Fruit fly (Drosophila melanogaster): Measurements from ENCODE around the gene Mur2B.

Mur2B gene

DNA sequence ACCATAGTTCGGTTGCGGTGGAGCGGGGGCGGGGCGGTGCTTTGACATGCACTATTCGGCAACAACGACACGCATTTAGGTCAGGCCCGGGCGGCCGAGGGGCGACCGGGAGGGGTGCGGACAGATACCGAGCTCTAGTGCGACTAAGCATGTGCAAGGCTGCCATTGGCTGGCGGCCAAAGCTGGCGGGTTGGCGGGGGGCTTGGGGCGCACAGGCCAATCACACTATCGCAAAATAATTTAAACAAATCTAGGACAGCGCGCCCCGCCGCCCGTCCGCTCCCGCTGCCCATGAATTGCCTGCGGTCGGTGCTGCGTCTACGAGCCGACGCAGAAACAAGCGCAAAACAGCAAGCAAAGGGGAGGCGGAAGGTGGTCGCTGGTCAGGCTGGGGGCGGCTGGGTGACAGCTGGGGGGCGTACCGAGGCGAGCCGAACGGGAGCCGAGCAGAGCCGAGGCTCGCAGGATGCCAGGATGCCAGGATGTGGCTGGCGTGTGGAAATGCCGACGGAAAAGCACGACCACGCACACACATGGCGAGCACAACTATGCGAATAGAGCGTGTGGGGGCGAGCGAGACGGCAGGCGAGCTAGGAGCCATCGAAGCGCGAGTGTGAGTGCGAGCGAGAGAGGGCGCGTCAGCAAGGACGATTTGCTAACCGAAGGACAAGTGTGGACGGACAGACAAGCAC, 133.2 kb downstream of the Mur2B start:
- no peak for TF ChIP-seq noc (tag; optimal IDR thresholded peaks at IDR 0.05)

DNA sequence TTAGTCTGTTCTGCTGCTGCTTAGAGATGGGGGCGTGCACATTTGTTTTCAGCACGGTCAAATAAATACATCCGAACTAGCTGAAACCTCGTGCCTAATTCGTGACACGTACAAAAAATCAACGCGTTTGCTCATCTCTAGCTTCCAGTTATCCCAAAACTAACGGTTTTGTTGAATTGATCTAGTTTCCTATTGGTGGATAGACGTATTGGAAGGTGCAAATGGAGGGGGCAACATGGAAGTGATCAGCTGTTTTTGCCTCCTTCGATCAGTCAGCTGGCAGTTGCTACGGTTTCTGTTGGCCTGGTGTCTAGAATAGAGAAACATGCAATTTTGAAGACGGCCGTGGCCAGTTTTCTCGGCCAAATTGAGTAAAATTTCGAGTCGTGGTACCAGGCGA, 151.0 kb downstream of the Mur2B start:
- no peak for TF ChIP-seq noc (tag; optimal IDR thresholded peaks at IDR 0.05)

dm6 chrX:1513865-1514264, 154.7 kb downstream of the Mur2B start:
- no peak for TF ChIP-seq noc (tag; optimal IDR thresholded peaks at IDR 0.05)

dm6 chrX:1512753-1513226, 155.8 kb downstream of the Mur2B start, which contains the start of gene CG14795:
TSS of gene CG14795 (minus strand) at chrX:1512803.
- no peak for TF ChIP-seq noc (tag; optimal IDR thresholded peaks at IDR 0.05)

DNA sequence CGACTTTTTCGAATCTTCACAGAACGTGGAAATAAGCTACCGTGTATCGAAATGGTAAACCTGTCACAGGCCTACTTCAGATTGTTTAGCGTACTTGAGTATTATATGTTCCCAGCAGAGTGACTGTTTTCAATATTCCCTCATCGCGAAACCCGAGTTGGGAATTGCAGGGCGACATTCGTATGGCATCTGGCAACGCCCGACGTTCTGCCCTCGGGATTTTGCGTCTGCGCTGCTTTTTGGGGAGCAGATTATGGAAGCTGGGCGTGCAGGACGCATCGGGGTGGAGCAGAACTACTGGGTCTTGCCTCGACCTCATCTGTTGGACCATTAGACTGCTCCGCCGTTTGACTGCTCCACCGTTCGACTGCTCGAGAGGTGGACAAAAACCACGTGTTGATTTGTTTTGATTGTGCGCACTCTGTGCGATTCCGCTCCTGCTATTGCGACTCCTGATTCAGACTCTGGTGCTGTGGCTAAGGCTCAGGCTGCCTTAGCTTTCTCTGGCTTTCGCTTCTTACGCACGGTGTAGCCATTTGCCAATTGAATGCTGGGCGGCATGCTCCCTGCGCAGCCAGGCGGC, 160.3 kb downstream of the Mur2B start:
- no peak for TF ChIP-seq noc (tag; optimal IDR thresholded peaks at IDR 0.05)

DNA sequence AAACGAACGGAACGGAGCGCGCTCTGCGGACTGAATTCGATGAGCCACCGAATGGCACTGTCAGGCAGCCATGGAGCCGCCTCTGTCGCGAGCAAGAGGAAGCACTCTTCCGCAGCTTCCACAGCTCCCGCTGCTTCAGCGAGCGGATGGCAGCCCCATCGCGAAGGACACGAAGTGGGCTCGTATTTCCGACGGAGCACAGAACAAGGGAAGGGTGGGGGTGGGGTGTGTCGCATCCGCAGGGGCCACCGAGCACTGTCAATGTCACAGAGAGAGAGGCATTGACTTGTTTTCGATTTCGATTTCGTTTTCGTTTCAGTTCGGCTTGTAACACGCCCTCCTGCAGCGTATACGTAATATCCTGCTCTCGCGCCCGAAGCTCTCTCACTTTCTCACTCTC, 160.8 kb downstream of the Mur2B start, which contains the start of gene Nmdar2:
Nmdar2 (minus strand) TSS at position 59 of the 400 bp plus-strand sequence.
- TF ChIP-seq noc (tag; optimal IDR thresholded peaks at IDR 0.05): no peak

DNA sequence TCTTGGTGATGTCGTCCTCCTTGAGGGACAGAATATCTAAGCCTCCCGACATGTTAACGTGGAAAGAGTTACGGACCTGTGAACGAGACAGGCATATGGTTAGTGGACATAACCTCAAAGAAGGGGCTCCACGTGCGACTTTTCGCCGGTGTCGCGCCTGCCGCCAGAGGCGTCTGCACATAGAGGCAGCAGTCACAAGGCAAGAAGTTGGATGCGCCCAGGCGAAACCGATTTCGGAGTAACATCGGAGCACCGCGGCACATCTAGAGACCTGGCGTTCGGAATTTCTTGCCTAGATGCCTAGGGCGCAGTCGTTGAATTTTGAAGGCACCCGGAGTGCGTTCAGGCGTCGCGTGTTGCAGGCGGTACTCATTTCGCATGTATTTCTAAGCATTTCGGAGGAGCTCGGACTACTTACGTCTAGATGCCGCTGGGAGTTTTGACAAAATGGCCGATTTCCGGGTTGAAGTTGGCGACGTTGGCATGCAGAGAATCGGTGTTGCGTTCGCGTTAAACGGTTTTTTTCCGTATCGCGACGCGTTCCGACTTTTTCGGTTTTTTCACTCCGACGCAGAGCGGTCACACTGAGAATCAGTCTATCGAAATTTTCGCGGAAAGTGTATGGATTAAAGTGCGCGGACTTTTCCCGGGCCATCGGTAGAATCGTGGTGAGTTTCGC, 185.6 kb downstream of the Mur2B start, which contains the start of the genes sta and inc:
sta (minus strand) TSS at position 574 of the 679 bp plus-strand sequence.
inc (plus strand) TSS at position 640 of the 679 bp plus-strand sequence.
- TF ChIP-seq noc (tag; optimal IDR thresholded peaks at IDR 0.05): peak; percentile 59

DNA sequence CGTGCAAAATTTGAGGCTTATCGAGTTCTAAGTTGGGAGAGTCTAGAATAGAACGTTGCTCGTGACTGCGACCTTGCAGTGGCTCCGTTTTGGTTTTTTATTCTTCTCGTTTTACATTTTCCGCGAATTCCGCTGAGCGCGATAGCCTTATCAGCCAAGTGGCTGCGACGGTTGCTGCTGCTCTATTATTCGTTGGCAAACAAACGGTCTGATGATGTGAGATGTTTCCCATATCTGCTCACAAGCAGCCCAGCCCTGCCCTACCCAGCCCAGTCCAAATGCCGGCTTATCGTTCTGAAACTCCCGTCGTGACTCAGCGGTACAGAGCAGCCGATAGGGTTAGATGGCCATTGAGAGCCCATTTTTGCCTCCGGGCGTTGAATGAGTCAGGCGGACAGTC, 188.2 kb downstream of the Mur2B start:
- no peak for TF ChIP-seq noc (tag; optimal IDR thresholded peaks at IDR 0.05)

DNA sequence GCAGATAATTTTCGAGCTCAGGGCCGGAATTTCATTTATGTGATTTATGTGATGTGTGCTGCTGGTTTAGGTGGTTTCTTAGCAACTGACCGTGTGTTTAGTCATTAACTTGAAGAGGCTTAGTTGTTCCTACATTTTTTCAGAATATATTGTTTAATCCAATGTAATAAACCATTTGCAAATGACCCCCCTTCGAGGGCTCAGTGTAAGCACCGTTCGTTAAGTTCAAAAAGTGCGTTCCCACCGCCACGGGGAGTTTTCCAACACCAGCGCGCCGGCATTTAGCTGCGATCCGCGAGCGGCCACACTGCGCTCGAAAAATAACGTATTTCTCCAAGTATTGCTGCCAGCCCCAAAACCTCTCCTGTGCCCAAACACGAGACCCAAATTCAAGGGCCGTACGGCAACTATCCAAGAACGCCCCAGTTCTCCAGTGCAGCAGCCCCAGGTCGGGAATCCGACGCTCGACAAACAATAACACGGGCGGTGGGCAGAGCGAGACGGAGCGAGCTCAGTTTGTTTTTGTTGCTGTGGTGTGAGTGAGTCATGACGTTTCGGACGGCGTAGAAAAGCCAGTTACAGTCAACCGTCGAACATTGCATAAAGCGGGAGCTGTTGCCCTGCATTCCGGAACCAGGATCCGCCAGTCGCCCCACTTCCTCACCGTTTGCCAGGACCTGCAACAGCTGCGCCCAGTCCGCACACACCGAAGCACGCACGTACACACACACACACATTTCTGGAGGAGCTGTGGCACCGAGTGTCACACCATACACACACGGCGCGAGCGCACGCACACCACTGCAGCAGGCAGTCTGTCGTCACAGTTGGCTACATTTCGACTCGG, 190.1 kb downstream of the Mur2B start, which contains the start of gene rush:
rush (plus strand) TSS at position 277 of the 847 bp plus-strand sequence.
- TF ChIP-seq noc (tag; optimal IDR thresholded peaks at IDR 0.05): no peak

DNA sequence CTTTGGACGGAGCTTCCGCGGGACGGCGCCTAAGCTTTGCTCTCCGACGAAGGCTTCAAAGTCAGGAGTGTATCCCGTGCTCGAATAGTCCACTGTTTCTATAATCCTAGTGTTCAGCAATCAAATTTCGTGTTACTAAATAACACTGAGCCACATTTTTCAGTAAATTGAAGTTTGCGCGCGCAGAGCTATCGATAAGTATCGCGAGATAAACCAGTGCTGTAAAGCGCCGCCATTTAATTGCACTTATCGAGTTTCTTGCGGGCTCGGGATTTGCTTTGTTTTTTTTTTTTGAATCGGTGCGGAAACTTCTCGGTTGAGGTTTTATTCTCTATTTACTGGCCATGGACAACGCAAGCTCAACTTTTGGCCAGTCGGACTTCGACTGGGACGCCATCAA, 191.7 kb downstream of the Mur2B start, which contains the start of the genes Rab27 and mei-38:
Rab27 (minus strand) TSS at position 127 of the 400 bp plus-strand sequence.
mei-38 (plus strand) TSS at position 216 of the 400 bp plus-strand sequence.
- TF ChIP-seq noc (tag; optimal IDR thresholded peaks at IDR 0.05): no peak

DNA sequence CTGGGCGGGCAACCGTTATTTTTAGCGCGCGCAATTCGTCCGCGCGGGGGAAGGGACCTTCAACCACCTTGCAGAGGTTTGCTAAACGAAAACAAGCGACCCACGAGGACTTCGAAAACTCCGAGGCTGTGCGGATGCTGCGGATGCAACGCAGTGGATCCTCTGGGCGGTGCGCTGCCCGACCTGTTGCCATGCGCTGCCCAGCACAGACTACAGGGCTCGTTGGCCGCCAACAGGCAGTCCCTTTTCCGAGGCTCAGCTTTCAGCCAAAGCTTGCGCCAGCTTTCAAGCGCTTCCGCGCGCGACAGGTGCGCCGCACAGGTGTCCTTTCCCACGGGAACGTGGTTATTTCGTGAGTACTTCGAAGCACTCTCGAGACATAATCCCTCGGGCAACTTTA, 192.2 kb downstream of the Mur2B start:
- no peak for TF ChIP-seq noc (tag; optimal IDR thresholded peaks at IDR 0.05)
